Fruit fly (Drosophila melanogaster): ENCODE measurements around the gene Pgant8.

- TF ChIP-seq usp (GFP tag; optimal IDR thresholded peaks at IDR 0.05) (no peak), EcR (GFP tag; optimal IDR thresholded peaks at IDR 0.05) (no peak)
Measured at dm6 chr3L:15702191-15702590, 18.5 kb downstream of the Pgant8 start.
